Fruit fly (Drosophila melanogaster) whole organism, wandering third instar larva: ENCODE measurements around the gene fend.

Source experiments
- Abd-B ChIP-seq: fragments of >200 bp; optimal IDR thresholded peaks from 2 replicates; lab custom pipeline; 2017; ENCODE audit warnings: missing biosample characterization, missing genetic modification characterization
- CG32264 ChIP-seq: fragments of 200-800 bp; sonication (Bioruptor generic); optimal IDR thresholded peaks from 2 replicates; lab custom pipeline; 2016; ENCODE audit warnings: missing biosample characterization, missing genetic modification characterization
- CG9705 ChIP-seq: fragments of 200-800 bp; sonication (Bioruptor generic); optimal IDR thresholded peaks from 2 replicates; lab custom pipeline; 2018; ENCODE audit warnings: missing biosample characterization, mild to moderate bottlenecking, missing genetic modification characterization
- CrebA ChIP-seq: fragments of 200-800 bp; sonication (Bioruptor generic); optimal IDR thresholded peaks from 2 replicates; lab custom pipeline; 2016; ENCODE audit warnings: missing biosample characterization, mild to moderate bottlenecking, missing genetic modification characterization, borderline replicate concordance
- Dfd ChIP-seq: fragments of >200 bp; optimal IDR thresholded peaks from 2 replicates; lab custom pipeline; 2017; ENCODE audit warnings: missing biosample characterization, missing genetic modification characterization
- Dif ChIP-seq: fragments of 200-275, 200-300 bp; sonication (Bioruptor generic); optimal IDR thresholded peaks from 2 replicates; lab custom pipeline; 2018; ENCODE audit warnings: missing biosample characterization, missing genetic modification characterization; ENCODE audit not compliant: partially characterized antibody
- GATAd ChIP-seq: sonication (Bioruptor generic); optimal IDR thresholded peaks from 2 replicates; lab custom pipeline; 2016; ENCODE audit warnings: missing biosample characterization, missing genetic modification characterization
- HLH106 ChIP-seq: fragments of 200-800 bp; optimal IDR thresholded peaks from 3 replicates; lab custom pipeline; 2019; ENCODE audit warnings: missing biosample characterization, mild to moderate bottlenecking, missing genetic modification characterization, moderate library complexity
- Hnf4 ChIP-seq: fragments of 200-800 bp; sonication (Bioruptor generic); optimal IDR thresholded peaks from 2 replicates; lab custom pipeline; 2016; ENCODE audit warnings: missing biosample characterization, mild to moderate bottlenecking, missing genetic modification characterization
- Hr78 ChIP-seq: fragments of >200 bp; optimal IDR thresholded peaks from 2 replicates; lab custom pipeline; 2017; ENCODE audit warnings: missing biosample characterization, missing genetic modification characterization
- Hr83 ChIP-seq: fragments of 200-300 bp; sonication (Bioruptor generic); optimal IDR thresholded peaks from 2 replicates; lab custom pipeline; 2016; ENCODE audit warnings: missing biosample characterization, mild to moderate bottlenecking, missing genetic modification characterization, moderate library complexity; ENCODE audit not compliant: poor library complexity, severe bottlenecking
- Jra ChIP-seq: sonication (Bioruptor generic); optimal IDR thresholded peaks from 2 replicates; lab custom pipeline; 2016; ENCODE audit warnings: missing biosample characterization, missing genetic modification characterization
- Mio ChIP-seq: sonication (Bioruptor generic); optimal IDR thresholded peaks from 2 replicates; lab custom pipeline; 2016; ENCODE audit warnings: missing biosample characterization, missing genetic modification characterization
- Myc ChIP-seq: fragments of >200 bp; optimal IDR thresholded peaks from 2 replicates; lab custom pipeline; 2017
- N ChIP-seq: fragments of >200 bp; optimal IDR thresholded peaks from 2 replicates; lab custom pipeline; 2018; ENCODE audit warnings: missing biosample characterization, missing external identifiers, missing genetic modification characterization
- OdsH ChIP-seq: fragments of 200-800 bp; sonication (Bioruptor generic); optimal IDR thresholded peaks from 2 replicates; lab custom pipeline; 2016; ENCODE audit warnings: missing biosample characterization, mild to moderate bottlenecking, missing genetic modification characterization
- Rel ChIP-seq, 2 experiments: fragments of 200-800 bp; sonication (Bioruptor generic) in 1 of 2; optimal IDR thresholded peaks; 2 replicates in 1 of 2; 3 replicates in 1 of 2; lab custom pipeline; 2016 to 2019; ENCODE audit warnings: mild to moderate bottlenecking in 2 of 2, missing biosample characterization in 2 of 2, missing genetic modification characterization in 2 of 2, moderate library complexity in 1 of 2
- Sp1 ChIP-seq: fragments of 200-800 bp; sonication (Bioruptor generic); optimal IDR thresholded peaks from 3 replicates; lab custom pipeline; 2019; ENCODE audit warnings: missing biosample characterization, mild to moderate bottlenecking, missing genetic modification characterization, moderate library complexity
- Vsx2 ChIP-seq: fragments of 200-300, 225-300 bp; sonication (Bioruptor generic); optimal IDR thresholded peaks from 2 replicates; lab custom pipeline; 2018; ENCODE audit warnings: missing biosample characterization, missing genetic modification characterization; ENCODE audit not compliant: partially characterized antibody
- br ChIP-seq: fragments of 200-800 bp; sonication (Bioruptor generic); optimal IDR thresholded peaks from 2 replicates; lab custom pipeline; 2016; ENCODE audit warnings: missing biosample characterization, missing genetic modification characterization
- brk ChIP-seq: fragments of 200-800 bp; sonication (Bioruptor generic); optimal IDR thresholded peaks from 2 replicates; lab custom pipeline; 2016; ENCODE audit warnings: missing biosample characterization, mild to moderate bottlenecking, missing genetic modification characterization
- dl ChIP-seq, 2 experiments: fragments of 175-275, 200-275 bp in 1 of 2; fragments of 200-275 bp in 1 of 2; sonication (Bioruptor generic); optimal IDR thresholded peaks; lab custom pipeline; 2018; ENCODE audit warnings: mild to moderate bottlenecking in 2 of 2, missing biosample characterization in 2 of 2, missing genetic modification characterization in 2 of 2, moderate library complexity in 2 of 2; ENCODE audit not compliant: partially characterized antibody in 2 of 2, insufficient read depth in 1 of 2
- dmrt93B ChIP-seq: fragments of 200-800 bp; sonication (Bioruptor generic); optimal IDR thresholded peaks from 2 replicates; lab custom pipeline; 2018; ENCODE audit warnings: missing biosample characterization, mild to moderate bottlenecking, missing genetic modification characterization
- dsf ChIP-seq: sonication (Bioruptor generic); optimal IDR thresholded peaks from 2 replicates; lab custom pipeline; 2016; ENCODE audit warnings: missing biosample characterization, missing genetic modification characterization, borderline replicate concordance
- ey ChIP-seq: fragments of 200-800 bp; sonication (Bioruptor generic); optimal IDR thresholded peaks from 2 replicates; lab custom pipeline; 2016; ENCODE audit warnings: missing biosample characterization, missing genetic modification characterization
- foxo ChIP-seq, 2 experiments: fragments of 200-800 bp; sonication (Bioruptor generic); optimal IDR thresholded peaks; 2 replicates in 1 of 2; 3 replicates in 1 of 2; lab custom pipeline; 2016 to 2017; ENCODE audit warnings: missing biosample characterization in 2 of 2, missing genetic modification characterization in 2 of 2
- fru ChIP-seq: fragments of 200-800 bp; sonication (Bioruptor generic); optimal IDR thresholded peaks from 3 replicates; lab custom pipeline; 2016; ENCODE audit warnings: missing biosample characterization, mild to moderate bottlenecking, missing genetic modification characterization
- h ChIP-seq: fragments of 200-800 bp; sonication (Bioruptor generic); optimal IDR thresholded peaks from 3 replicates; lab custom pipeline; 2016; ENCODE audit warnings: missing biosample characterization, mild to moderate bottlenecking, missing genetic modification characterization
- jim ChIP-seq: fragments of 175-275, 200-325 bp; sonication (Bioruptor generic); optimal IDR thresholded peaks from 2 replicates; lab custom pipeline; 2016; ENCODE audit warnings: missing biosample characterization, mild to moderate bottlenecking, missing genetic modification characterization
- lola ChIP-seq: fragments of >200 bp; optimal IDR thresholded peaks from 2 replicates; lab custom pipeline; 2017; ENCODE audit warnings: missing biosample characterization, missing genetic modification characterization
- pan ChIP-seq: fragments of >200 bp; optimal IDR thresholded peaks from 2 replicates; lab custom pipeline; 2017
- psq ChIP-seq: fragments of 200-800 bp; sonication (Bioruptor generic); optimal IDR thresholded peaks from 3 replicates; lab custom pipeline; 2017; ENCODE audit warnings: missing biosample characterization, mild to moderate bottlenecking, missing genetic modification characterization, moderate library complexity
- rgr ChIP-seq: fragments of 200-800 bp; sonication (Bioruptor generic); optimal IDR thresholded peaks from 3 replicates; lab custom pipeline; 2016; ENCODE audit warnings: missing biosample characterization, mild to moderate bottlenecking, missing genetic modification characterization
- sage ChIP-seq: fragments of 200-800 bp; sonication (Bioruptor generic); optimal IDR thresholded peaks from 2 replicates; lab custom pipeline; 2016; ENCODE audit warnings: missing biosample characterization, mild to moderate bottlenecking, missing genetic modification characterization
- sv ChIP-seq: fragments of 200-800 bp; sonication (Bioruptor generic); optimal IDR thresholded peaks from 3 replicates; lab custom pipeline; 2016; ENCODE audit warnings: missing biosample characterization, missing genetic modification characterization
- tai ChIP-seq: sonication (Bioruptor generic); optimal IDR thresholded peaks from 2 replicates; lab custom pipeline; 2016; ENCODE audit warnings: missing biosample characterization, missing genetic modification characterization
- usp ChIP-seq: fragments of >200 bp; optimal IDR thresholded peaks from 2 replicates; lab custom pipeline; 2017; ENCODE audit warnings: missing biosample characterization, missing genetic modification characterization
- woc ChIP-seq: sonication (Bioruptor generic); optimal IDR thresholded peaks from 2 replicates; lab custom pipeline; 2016; ENCODE audit warnings: missing biosample characterization, mild to moderate bottlenecking, missing genetic modification characterization

fend gene

dm6 chrX:9134922-9135453 lies at the start of gene fend:
Gene fend, minus strand, starts transcription at chrX:9135099.
- TF ChIP-seq Dif (no peak), GATAd (GFP tag; lab: Kevin White, UChicago) (no peak), h (peak; percentile 27), CG9705 (peak; percentile 32), woc (GFP tag; lab: Kevin White, UChicago) (peak; percentile 76), pan (no peak), lola (GFP tag; lab: Kevin White, UChicago) (no peak), CrebA (no peak), sage (GFP tag; lab: Kevin White, UChicago) (no peak), CG32264 (GFP tag; lab: Kevin White, UChicago) (no peak), Mio (GFP tag; lab: Kevin White, UChicago) (no peak), dl (GFP tag; optimal IDR thresholded peaks at IDR 0.05; lab: Kevin White, UChicago; ENCODE audit: insufficient read depth in 1 of 2, partially characterized antibody in 2 of 2) (no peak), Hr78 (GFP tag; lab: Kevin White, UChicago) (no peak), HLH106 (tag; lab: Kevin White, UChicago) (peak; percentile 18), Hnf4 (GFP tag; lab: Kevin White, UChicago) (no peak), fru (peak; percentile 22), dsf (GFP tag; lab: Kevin White, UChicago) (no peak), Abd-B (no peak), N (no peak), tai (GFP tag; lab: Kevin White, UChicago) (no peak), jim (no peak), psq (peak; percentile 28), Vsx2 (GFP tag; lab: Kevin White, UChicago) (no peak), usp (no peak), Sp1 (peak; percentile 41), Hr83 (GFP tag; lab: Kevin White, UChicago) (no peak), brk (GFP tag; lab: Kevin White, UChicago) (peak; percentile 17), foxo (GFP tag; optimal IDR thresholded peaks at IDR 0.05; lab: Kevin White, UChicago) (peak in 1 of 2 experiments; percentile 15), Dfd (GFP tag; lab: Kevin White, UChicago) (no peak), Myc (lab: Kevin White, UChicago) (peak; percentile 92), br (GFP tag; lab: Kevin White, UChicago) (no peak), Jra (GFP tag; lab: Kevin White, UChicago) (no peak), OdsH (GFP tag; lab: Kevin White, UChicago) (no peak), Rel (GFP tag; optimal IDR thresholded peaks at IDR 0.05; lab: Kevin White, UChicago) (no peak), Rel (tag; optimal IDR thresholded peaks at IDR 0.05; lab: Kevin White, UChicago) (no peak), ey (GFP tag; lab: Kevin White, UChicago) (no peak), rgr (GFP tag; lab: Kevin White, UChicago) (peak; percentile 26), dmrt93B (GFP tag; lab: Kevin White, UChicago) (no peak), sv (GFP tag; lab: Kevin White, UChicago) (no peak)

dm6 chrX:9168273-9168672 lies 33.4 kb upstream of the fend start:
- TF ChIP-seq CG9705 = no peak
- peak; percentile 93 for TF ChIP-seq Dfd (GFP tag; lab: Kevin White, UChicago)
